Worm (Caenorhabditis elegans): ENCODE measurements around the gene str-162.

- TF ChIP-seq him-1 (tag; optimal IDR thresholded peaks at IDR 0.05): no peak
- TF ChIP-seq dao-5 (tag; optimal IDR thresholded peaks at IDR 0.05): no peak
These were observed 45.3 kb downstream of the str-162 start, which contains the start of gene C09B9.1 for ce11 chrIV:5037489-5037888.
